Worm (Caenorhabditis elegans) whole organism, L1 larva: ENCODE results near the gene pap-1.

Experiments
- ceh-82 ChIP-seq, 3 experiments: fragments of 150-350 bp in 1 of 3; sonication (generic microtip) in 2 of 3; optimal IDR thresholded peaks; 2 replicates each; lab custom pipeline; 2014 to 2017; ENCODE audit warnings: missing biosample characterization in 3 of 3, missing genetic modification characterization in 3 of 3
- efl-1 ChIP-seq, 4 experiments: fragments of 150-350 bp; optimal IDR thresholded peaks in 3 of 4; peaks in 1 of 4; 1 replicate in 1 of 4; 2 replicates in 3 of 4; lab custom pipeline; 2014; ENCODE audit warnings: missing biosample characterization in 2 of 4, missing genetic modification characterization in 2 of 4, missing genetic modification reagents in 2 of 4
- skn-1 ChIP-seq: fragments of 150-350 bp; optimal IDR thresholded peaks from 2 replicates; lab custom pipeline; 2014; ENCODE audit warnings: missing biosample characterization, missing genetic modification characterization
- unc-62 ChIP-seq: fragments of 150-350 bp; optimal IDR thresholded peaks from 2 replicates; lab custom pipeline; 2014; ENCODE audit warnings: missing biosample characterization, missing genetic modification reagents, missing genetic modification characterization

ce11 chrV:10406313-10406712 lies 35.5 kb upstream of the pap-1 start, which contains the start of gene F15H10.7:
- TF ChIP-seq ceh-82 (tag; optimal IDR thresholded peaks at IDR 0.05; lab: Kevin White, UChicago) (no peak), unc-62 (GFP tag; lab: Kevin White, UChicago) (no peak), skn-1 (tag; lab: Kevin White, UChicago) (no peak), efl-1 (optimal IDR thresholded peaks at IDR 0.05; lab: Kevin White, UChicago) (no peak), efl-1 (GFP tag; optimal IDR thresholded peaks at IDR 0.05 in 1 of 2; lab: Kevin White, UChicago) (no peak)
